Fruit fly (Drosophila melanogaster) whole organism, larva: ENCODE data around the gene CG31093.
A peak's percentile ranks its signal among the peaks of the same experiment; 100 is the strongest.

ENCODE experiments used
- noc ChIP-seq: fragments of 200-800 bp; sonication (Bioruptor generic); optimal IDR thresholded peaks from 3 replicates; lab custom pipeline; 2019; ENCODE audit warnings: missing biosample characterization, mild to moderate bottlenecking, missing genetic modification characterization, moderate library complexity

CG31093 gene

dm6 chr3R:25775269-25775668, 15.0 kb downstream of the CG31093 start, which contains the start of the genes CG17197 and CG17198:
Gene CG17197 (minus strand): TSS chr3R:25775369.
Gene CG17198 (minus strand): TSS chr3R:25775369.
- TF ChIP-seq noc (tag; lab: Kevin White, UChicago): no peak

dm6 chr3R:25763005-25763404, 27.3 kb downstream of the CG31093 start, which contains the start of gene LpR1:
Gene LpR1 (minus strand): TSS chr3R:25763105.
- no peak for TF ChIP-seq noc (tag; lab: Kevin White, UChicago)

- TF ChIP-seq noc (tag; lab: Kevin White, UChicago): no peak
Observed at dm6 chr3R:25762005-25762764, 28.1 kb downstream of the CG31093 start.

- TF ChIP-seq noc (tag; lab: Kevin White, UChicago): peak; percentile 39
Observed at dm6 chr3R:25760190-25760589, 30.1 kb downstream of the CG31093 start.

dm6 chr3R:25759430-25759829, 30.8 kb downstream of the CG31093 start:
- no peak for TF ChIP-seq noc (tag; lab: Kevin White, UChicago)

dm6 chr3R:25755864-25756507, 34.3 kb downstream of the CG31093 start:
- peak; percentile 79 for TF ChIP-seq noc (tag; lab: Kevin White, UChicago)

- peak; percentile 36 for TF ChIP-seq noc (tag; lab: Kevin White, UChicago)
Observed at dm6 chr3R:25754844-25755429, 35.3 kb downstream of the CG31093 start.

- no peak for TF ChIP-seq noc (tag; lab: Kevin White, UChicago)
Observed at dm6 chr3R:25753798-25754197, 36.5 kb downstream of the CG31093 start.

- peak; percentile 34 for TF ChIP-seq noc (tag; lab: Kevin White, UChicago)
Observed at dm6 chr3R:25740348-25740751, 49.9 kb downstream of the CG31093 start, which contains the start of gene LpR2. Gene LpR2 (minus strand): TSS chr3R:25740465.
